Worm (Caenorhabditis elegans): ENCODE data around the gene T20D4.3.

DNA sequence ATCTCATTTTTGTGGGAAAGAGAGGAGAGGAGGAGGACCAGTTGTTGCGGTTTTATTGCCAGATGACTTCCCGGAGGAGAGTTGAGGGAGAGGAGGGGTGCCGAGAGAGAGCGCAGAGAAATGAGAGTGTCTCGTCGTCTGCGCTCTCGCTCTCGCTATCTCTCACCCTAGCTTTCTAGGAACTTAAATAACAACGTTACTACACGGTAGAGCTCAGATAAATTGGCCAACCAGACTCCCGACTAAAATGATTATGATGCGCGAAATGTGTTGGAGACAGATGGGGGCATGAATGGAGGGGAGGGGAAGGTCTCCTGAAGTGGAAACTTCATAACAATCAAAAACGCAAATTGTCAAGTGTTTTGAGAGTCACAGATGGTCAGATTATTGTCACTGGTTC, 36.6 kb downstream of the T20D4.3 start:
- TF ChIP-seq lsy-2 (tag; optimal IDR thresholded peaks at IDR 0.05) (no peak), ceh-16 (tag; optimal IDR thresholded peaks at IDR 0.05) (no peak), ztf-11 (tag; optimal IDR thresholded peaks at IDR 0.05) (no peak), Y55F3AM.14 (GFP tag; optimal IDR thresholded peaks at IDR 0.05) (no peak), sma-9 (GFP tag; optimal IDR thresholded peaks at IDR 0.05) (no peak), sma-9 (tag; optimal IDR thresholded peaks at IDR 0.05) (no peak), R02D3.7 (tag; optimal IDR thresholded peaks at IDR 0.05) (no peak), C34F6.9 (tag; optimal IDR thresholded peaks at IDR 0.05) (no peak), dmd-4 (tag; optimal IDR thresholded peaks at IDR 0.05) (no peak), F13H6.1 (tag; optimal IDR thresholded peaks at IDR 0.05) (no peak)

Measured in whole organism, L2 larva.